Worm (Caenorhabditis elegans) whole organism, L1 larva: Measurements from ENCODE around the gene srbc-68.

Source experiments
- Y116A8C.19 ChIP-seq: sonication (generic microtip); optimal IDR thresholded peaks from 2 replicates; lab custom pipeline; 2016; ENCODE audit warnings: missing compliant biosample characterization, missing genetic modification characterization, borderline replicate concordance
- ama-1 ChIP-seq: fragments of 150-350 bp; optimal IDR thresholded peaks from 2 replicates; lab custom pipeline; 2014
- ceh-82 ChIP-seq, 3 experiments: fragments of 150-350 bp in 1 of 3; sonication (generic microtip) in 2 of 3; optimal IDR thresholded peaks; 2 replicates each; lab custom pipeline; 2014 to 2017; ENCODE audit warnings: missing biosample characterization in 3 of 3, missing genetic modification characterization in 3 of 3
- ces-1 ChIP-seq: fragments of 150-350 bp; optimal IDR thresholded peaks from 2 replicates; lab custom pipeline; 2014; ENCODE audit warnings: missing biosample characterization, missing genetic modification reagents, missing genetic modification characterization
- egl-27 ChIP-seq, 2 experiments: fragments of 150-350 bp in 1 of 2; sonication (generic microtip); optimal IDR thresholded peaks; 3 replicates each; lab custom pipeline; 2017 to 2018; ENCODE audit warnings: missing biosample characterization in 2 of 2, missing genetic modification characterization in 2 of 2, missing genetic modification reagents in 2 of 2
- elt-2 ChIP-seq: sonication (generic microtip); optimal IDR thresholded peaks from 2 replicates; lab custom pipeline; 2016; ENCODE audit warnings: missing genetic modification characterization, mild to moderate bottlenecking, inconsistent platforms, missing compliant biosample characterization, missing genetic modification reagents
- fos-1 ChIP-seq: fragments of 150-350 bp; optimal IDR thresholded peaks from 2 replicates; lab custom pipeline; 2014; ENCODE audit warnings: missing biosample characterization, missing genetic modification characterization
- lin-13 ChIP-seq: fragments of 150-350 bp; optimal IDR thresholded peaks from 2 replicates; lab custom pipeline; 2014; ENCODE audit warnings: missing biosample characterization, missing genetic modification reagents, missing genetic modification characterization
- nhr-47 ChIP-seq: sonication (generic microtip); optimal IDR thresholded peaks from 2 replicates; lab custom pipeline; 2016; ENCODE audit warnings: mild to moderate bottlenecking, missing genetic modification characterization, moderate library complexity, missing compliant biosample characterization
- skn-1 ChIP-seq: fragments of 150-350 bp; optimal IDR thresholded peaks from 2 replicates; lab custom pipeline; 2014; ENCODE audit warnings: missing biosample characterization, missing genetic modification characterization
- unc-62 ChIP-seq: fragments of 150-350 bp; optimal IDR thresholded peaks from 2 replicates; lab custom pipeline; 2014; ENCODE audit warnings: missing biosample characterization, missing genetic modification reagents, missing genetic modification characterization

- TF ChIP-seq ceh-82 (tag; optimal IDR thresholded peaks at IDR 0.05; lab: Kevin White, UChicago) = no peak
- no peak for TF ChIP-seq ama-1
- no peak for TF ChIP-seq unc-62 (GFP tag; lab: Kevin White, UChicago)
- TF ChIP-seq elt-2 (tag; lab: Kevin White, UChicago) = no peak
- no peak for TF ChIP-seq nhr-47
- no peak for TF ChIP-seq lin-13 (GFP tag; lab: Kevin White, UChicago)
- no peak for TF ChIP-seq skn-1 (tag; lab: Kevin White, UChicago)
- no peak for TF ChIP-seq ces-1
- no peak for TF ChIP-seq egl-27 (tag; optimal IDR thresholded peaks at IDR 0.05; lab: Kevin White, UChicago)
- no peak for TF ChIP-seq fos-1
- TF ChIP-seq Y116A8C.19 (tag; lab: Kevin White, UChicago) = no peak
Measured at ce11 chrV:3530403-3530802, 16.0 kb downstream of the srbc-68 start, which contains the start of gene srbc-66.
